Worm (Caenorhabditis elegans) whole organism, L2 larva: Measurements from ENCODE around the gene cdr-6.

Experiments used
- F13H6.1 ChIP-seq: sonication (generic microtip); optimal IDR thresholded peaks from 2 replicates; lab custom pipeline; 2016; ENCODE audit warnings: missing genetic modification characterization, missing compliant biosample characterization
- R02D3.7 ChIP-seq: fragments of 150-350 bp; optimal IDR thresholded peaks from 2 replicates; lab custom pipeline; 2014; ENCODE audit warnings: missing biosample characterization, missing genetic modification characterization
- ama-1 ChIP-seq: fragments of 150-350 bp; optimal IDR thresholded peaks from 2 replicates; lab custom pipeline; 2018; ENCODE audit warnings: inconsistent platforms
- ceh-16 ChIP-seq: fragments of 150-350 bp; optimal IDR thresholded peaks from 2 replicates; lab custom pipeline; 2014; ENCODE audit warnings: missing biosample characterization, missing genetic modification characterization
- egl-27 ChIP-seq: sonication (generic microtip); optimal IDR thresholded peaks from 3 replicates; lab custom pipeline; 2017; ENCODE audit warnings: missing biosample characterization, missing genetic modification reagents, missing genetic modification characterization
- elt-1 ChIP-seq: fragments of 150-350 bp; optimal IDR thresholded peaks from 2 replicates; lab custom pipeline; 2014; ENCODE audit warnings: missing biosample characterization, missing genetic modification characterization
- elt-3 ChIP-seq: sonication (generic microtip); optimal IDR thresholded peaks from 2 replicates; lab custom pipeline; 2017; ENCODE audit warnings: missing biosample characterization, missing genetic modification characterization
- nhr-12 ChIP-seq: fragments of 150-350 bp; optimal IDR thresholded peaks from 2 replicates; lab custom pipeline; 2014; ENCODE audit warnings: missing biosample characterization, missing genetic modification characterization
- nhr-23 ChIP-seq: fragments of 150-350 bp; optimal IDR thresholded peaks from 2 replicates; lab custom pipeline; 2014; ENCODE audit warnings: missing biosample characterization, missing genetic modification reagents, missing genetic modification characterization
- nhr-25 ChIP-seq: fragments of 150-350 bp; sonication (generic microtip); optimal IDR thresholded peaks from 3 replicates; lab custom pipeline; 2014; ENCODE audit warnings: missing biosample characterization, missing genetic modification characterization
- snpc-4 ChIP-seq: fragments of 150-350 bp; optimal IDR thresholded peaks from 2 replicates; lab custom pipeline; 2014; ENCODE audit warnings: missing biosample characterization, missing genetic modification characterization
- unc-62 ChIP-seq: fragments of 150-350 bp; optimal IDR thresholded peaks from 2 replicates; lab custom pipeline; 2014; ENCODE audit warnings: missing biosample characterization, missing genetic modification reagents, missing genetic modification characterization

- TF ChIP-seq egl-27 (no peak), nhr-25 (tag; lab: Kevin White, UChicago) (no peak), elt-3 (no peak), ama-1 (lab: Kevin White, UChicago) (no peak), snpc-4 (tag; lab: Kevin White, UChicago) (no peak), R02D3.7 (tag; lab: Kevin White, UChicago) (no peak), nhr-12 (no peak), unc-62 (GFP tag; lab: Kevin White, UChicago) (no peak), elt-1 (tag; lab: Kevin White, UChicago) (no peak), ceh-16 (tag; lab: Kevin White, UChicago) (no peak), F13H6.1 (no peak), nhr-23 (no peak)
Measured at ce11 chrV:12377256-12377655, 36.2 kb downstream of the cdr-6 start, which contains the start of gene K01D12.1.
